Worm (Caenorhabditis elegans) whole organism, mixed stage, embryonic: Measurements from ENCODE around the gene C30G4.4.

Source experiments
- bed-3 ChIP-seq: fragments of 200-800 bp; sonication (Bioruptor generic); optimal IDR thresholded peaks from 3 replicates; lab custom pipeline; 2018; ENCODE audit warnings: mild to moderate bottlenecking, missing genetic modification characterization, moderate library complexity, missing compliant biosample characterization
- blmp-1 ChIP-seq: fragments of 150-350 bp; optimal IDR thresholded peaks from 2 replicates; lab custom pipeline; 2014; ENCODE audit warnings: missing biosample characterization, missing genetic modification characterization
- ceh-39 ChIP-seq: fragments of 150-350 bp; optimal IDR thresholded peaks from 2 replicates; lab custom pipeline; 2014; ENCODE audit warnings: missing biosample characterization, missing genetic modification characterization
- ceh-43 ChIP-seq: fragments of 200-800 bp; sonication (Bioruptor generic); optimal IDR thresholded peaks from 2 replicates; lab custom pipeline; 2018; ENCODE audit warnings: mild to moderate bottlenecking, missing genetic modification characterization, moderate library complexity, missing compliant biosample characterization
- ceh-83 ChIP-seq: fragments of 200-800 bp; sonication (Bioruptor generic); optimal IDR thresholded peaks from 2 replicates; lab custom pipeline; 2018; ENCODE audit warnings: mild to moderate bottlenecking, missing genetic modification characterization, missing compliant biosample characterization
- cnd-1 ChIP-seq: fragments of 200-800 bp; sonication (Bioruptor generic); optimal IDR thresholded peaks from 2 replicates; lab custom pipeline; 2018; ENCODE audit warnings: mild to moderate bottlenecking, missing genetic modification characterization, missing compliant biosample characterization
- drap-1 ChIP-seq: fragments of 200-800 bp; sonication (Bioruptor generic); optimal IDR thresholded peaks from 3 replicates; lab custom pipeline; 2018; ENCODE audit warnings: mild to moderate bottlenecking, missing genetic modification characterization, missing compliant biosample characterization
- elt-1 ChIP-seq: sonication (generic microtip); optimal IDR thresholded peaks from 2 replicates; lab custom pipeline; 2017; ENCODE audit warnings: missing genetic modification characterization, mild to moderate bottlenecking, missing compliant biosample characterization, antibody characterized with exemption, moderate library complexity, borderline replicate concordance; ENCODE audit not compliant: insufficient read depth
- flh-1 ChIP-seq: fragments of 200-800 bp; sonication (Bioruptor generic); optimal IDR thresholded peaks from 2 replicates; lab custom pipeline; 2018; ENCODE audit warnings: mild to moderate bottlenecking, missing genetic modification characterization, moderate library complexity, missing compliant biosample characterization
- hlh-1 ChIP-seq: fragments of 150-350 bp; optimal IDR thresholded peaks from 2 replicates; lab custom pipeline; 2014; ENCODE audit warnings: missing biosample characterization, missing genetic modification reagents, missing genetic modification characterization
- lin-32 ChIP-seq: fragments of 200-800 bp; sonication (Bioruptor generic); optimal IDR thresholded peaks from 2 replicates; lab custom pipeline; 2018; ENCODE audit warnings: mild to moderate bottlenecking, missing genetic modification characterization, missing compliant biosample characterization
- lsy-2 ChIP-seq: fragments of 150-350 bp; optimal IDR thresholded peaks from 2 replicates; lab custom pipeline; 2014; ENCODE audit warnings: missing biosample characterization, missing genetic modification characterization
- mls-2 ChIP-seq: sonication (generic microtip); optimal IDR thresholded peaks from 2 replicates; lab custom pipeline; 2016; ENCODE audit warnings: mild to moderate bottlenecking, missing genetic modification characterization, moderate library complexity, missing compliant biosample characterization
- nhr-2 ChIP-seq: fragments of 150-350 bp; optimal IDR thresholded peaks from 2 replicates; lab custom pipeline; 2014; ENCODE audit warnings: missing biosample characterization, missing genetic modification characterization
- nhr-237 ChIP-seq: fragments of 150-350 bp; optimal IDR thresholded peaks from 2 replicates; lab custom pipeline; 2014; ENCODE audit warnings: missing biosample characterization, missing genetic modification characterization
- nhr-28 ChIP-seq: fragments of 150-350 bp; optimal IDR thresholded peaks from 2 replicates; lab custom pipeline; 2014; ENCODE audit warnings: missing biosample characterization, missing genetic modification characterization
- nhr-76 ChIP-seq: sonication (generic microtip); optimal IDR thresholded peaks from 2 replicates; lab custom pipeline; 2017; ENCODE audit warnings: missing biosample characterization, missing genetic modification characterization
- pha-4 ChIP-seq: fragments of 150-350 bp; optimal IDR thresholded peaks from 2 replicates; lab custom pipeline; 2018; ENCODE audit warnings: missing biosample characterization, missing genetic modification reagents, missing genetic modification characterization
- sptf-1 ChIP-seq: sonication (generic microtip); optimal IDR thresholded peaks from 2 replicates; lab custom pipeline; 2017; ENCODE audit warnings: mild to moderate bottlenecking, missing genetic modification characterization, moderate library complexity, missing compliant biosample characterization
- tbx-8 ChIP-seq: fragments of 200-800 bp; sonication (Bioruptor generic); optimal IDR thresholded peaks from 2 replicates; lab custom pipeline; 2018; ENCODE audit warnings: mild to moderate bottlenecking, missing genetic modification characterization, moderate library complexity, missing compliant biosample characterization
- unc-120 ChIP-seq: sonication (generic microtip); optimal IDR thresholded peaks from 2 replicates; lab custom pipeline; 2017; ENCODE audit warnings: missing genetic modification characterization, missing compliant biosample characterization; ENCODE audit not compliant: poor library complexity, severe bottlenecking
- unc-62 ChIP-seq: fragments of 150-350 bp; optimal IDR thresholded peaks from 2 replicates; lab custom pipeline; 2014; ENCODE audit warnings: missing biosample characterization, missing genetic modification reagents, missing genetic modification characterization
- zip-8 ChIP-seq: fragments of 150-350 bp; optimal IDR thresholded peaks from 2 replicates; lab custom pipeline; 2014; ENCODE audit warnings: missing biosample characterization, missing genetic modification characterization
- ztf-11 ChIP-seq: fragments of 150-350 bp; optimal IDR thresholded peaks from 2 replicates; lab custom pipeline; 2014; ENCODE audit warnings: missing biosample characterization, missing genetic modification characterization

Gene C30G4.4

DNA sequence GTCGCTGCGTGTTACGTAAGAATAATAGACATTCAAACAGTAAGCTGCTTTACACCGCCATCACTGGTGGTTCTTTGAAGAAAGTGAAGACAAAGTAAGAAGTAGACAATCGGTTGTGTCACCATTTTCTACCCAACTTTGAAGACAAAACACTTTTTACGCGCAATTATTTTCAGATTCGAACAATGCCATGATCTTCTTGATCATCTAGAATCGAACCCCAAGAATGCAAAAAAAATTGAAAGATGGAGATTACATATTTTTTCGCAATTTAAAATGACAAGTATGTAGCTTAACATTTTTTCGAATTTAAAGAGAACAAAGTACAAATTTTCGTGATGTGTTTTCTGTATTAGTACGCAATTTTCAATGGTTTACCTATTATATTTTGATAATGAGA is 51.1 kb downstream of the C30G4.4 start, which contains the start of gene F35B3.4:
Gene F35B3.4 (minus strand): TSS at position 101 of the 400 bp plus-strand sequence.
- peak; percentile 20 for TF ChIP-seq zip-8 (tag; lab: Kevin White, UChicago)
- no peak for TF ChIP-seq bed-3 (GFP tag; lab: Kevin White, UChicago)

DNA sequence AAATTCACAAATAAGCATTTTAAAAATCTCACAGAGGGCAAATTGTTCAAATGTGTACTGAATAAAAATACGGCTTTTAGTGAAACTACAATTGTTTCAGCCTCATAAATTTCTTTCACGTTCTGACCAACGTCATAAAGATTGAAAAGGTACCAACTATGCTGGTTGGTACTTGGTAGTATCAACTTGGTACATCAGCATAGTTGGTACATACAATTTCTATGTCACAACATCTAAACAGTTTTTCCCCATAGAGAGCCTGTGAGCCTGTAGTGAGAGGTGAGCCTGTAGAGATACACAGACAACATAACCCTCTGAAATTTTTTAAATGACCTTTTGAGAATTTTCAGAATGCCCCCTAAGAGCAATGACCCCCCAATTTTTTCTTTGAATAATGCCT is 52.9 kb downstream of the C30G4.4 start:
- no peak for TF ChIP-seq blmp-1
- TF ChIP-seq pha-4 (tag; lab: Kevin White, UChicago), result no peak
- TF ChIP-seq nhr-28 (tag; lab: Kevin White, UChicago), result no peak
- TF ChIP-seq unc-120 (tag; lab: Kevin White, UChicago), result no peak
- no peak for TF ChIP-seq lsy-2 (tag; lab: Kevin White, UChicago)
- no peak for TF ChIP-seq ztf-11 (tag; lab: Kevin White, UChicago)
- TF ChIP-seq mls-2 (tag; lab: Kevin White, UChicago), result no peak
- TF ChIP-seq drap-1 (GFP tag; lab: Kevin White, UChicago), result no peak
- no peak for TF ChIP-seq nhr-2 (tag; lab: Kevin White, UChicago)
- TF ChIP-seq elt-1 (tag; lab: Kevin White, UChicago), result no peak
- TF ChIP-seq hlh-1 (tag; lab: Kevin White, UChicago), result no peak
- no peak for TF ChIP-seq sptf-1 (tag; lab: Kevin White, UChicago)
- TF ChIP-seq nhr-237 (tag; lab: Kevin White, UChicago), result no peak
- no peak for TF ChIP-seq zip-8 (tag; lab: Kevin White, UChicago)
- TF ChIP-seq bed-3 (GFP tag; lab: Kevin White, UChicago), result no peak

ce11 chrX:17013162-17013561 is 58.8 kb downstream of the C30G4.4 start, which contains the start of gene F35B3.3:
Gene F35B3.3, plus strand, starts transcription at chrX:17013462.
- TF ChIP-seq ceh-39 (tag; lab: Kevin White, UChicago) (no peak), flh-1 (GFP tag; lab: Kevin White, UChicago) (no peak), lin-32 (GFP tag; lab: Kevin White, UChicago) (no peak), blmp-1 (no peak), nhr-28 (tag; lab: Kevin White, UChicago) (no peak), tbx-8 (GFP tag; lab: Kevin White, UChicago) (no peak), ceh-43 (no peak), zip-8 (tag; lab: Kevin White, UChicago) (no peak), unc-62 (GFP tag; lab: Kevin White, UChicago) (no peak), elt-1 (tag; lab: Kevin White, UChicago) (no peak), cnd-1 (tag; lab: Kevin White, UChicago) (no peak), ceh-83 (GFP tag; lab: Kevin White, UChicago) (no peak), nhr-76 (tag; lab: Kevin White, UChicago) (no peak), sptf-1 (tag; lab: Kevin White, UChicago) (no peak)
